Worm (Caenorhabditis elegans) whole organism, mixed stage, embryonic: ENCODE results near the gene hex-2.

Source experiments
- blmp-1 ChIP-seq: fragments of 150-350 bp; optimal IDR thresholded peaks from 2 replicates; lab custom pipeline; 2014; ENCODE audit warnings: missing biosample characterization, missing genetic modification characterization
- elt-1 ChIP-seq: sonication (generic microtip); optimal IDR thresholded peaks from 2 replicates; lab custom pipeline; 2017; ENCODE audit warnings: missing genetic modification characterization, mild to moderate bottlenecking, missing compliant biosample characterization, antibody characterized with exemption, moderate library complexity, borderline replicate concordance; ENCODE audit not compliant: insufficient read depth
- elt-3 ChIP-seq: fragments of 150-350 bp; optimal IDR thresholded peaks from 2 replicates; lab custom pipeline; 2014; ENCODE audit warnings: missing biosample characterization, missing genetic modification characterization
- ham-2 ChIP-seq: fragments of 200-800 bp; sonication (Bioruptor generic); optimal IDR thresholded peaks from 2 replicates; lab custom pipeline; 2018; ENCODE audit warnings: mild to moderate bottlenecking, missing genetic modification characterization, missing compliant biosample characterization
- lin-13 ChIP-seq: fragments of 150-350 bp; optimal IDR thresholded peaks from 2 replicates; lab custom pipeline; 2014; ENCODE audit warnings: missing biosample characterization, missing genetic modification characterization
- mab-5 ChIP-seq: fragments of 150-350 bp; optimal IDR thresholded peaks from 2 replicates; lab custom pipeline; 2014; ENCODE audit warnings: missing biosample characterization, missing genetic modification characterization
- mep-1 ChIP-seq: fragments of 150-350 bp; optimal IDR thresholded peaks from 2 replicates; lab custom pipeline; 2017; ENCODE audit warnings: missing biosample characterization, missing genetic modification reagents, missing genetic modification characterization, inconsistent platforms
- nhr-12 ChIP-seq: fragments of 150-350 bp; optimal IDR thresholded peaks from 2 replicates; lab custom pipeline; 2014; ENCODE audit warnings: missing biosample characterization, missing genetic modification characterization
- nhr-237 ChIP-seq: fragments of 150-350 bp; optimal IDR thresholded peaks from 2 replicates; lab custom pipeline; 2014; ENCODE audit warnings: missing biosample characterization, missing genetic modification characterization
- nhr-28 ChIP-seq: fragments of 150-350 bp; optimal IDR thresholded peaks from 2 replicates; lab custom pipeline; 2014; ENCODE audit warnings: missing biosample characterization, missing genetic modification characterization
- nhr-76 ChIP-seq: sonication (generic microtip); optimal IDR thresholded peaks from 2 replicates; lab custom pipeline; 2017; ENCODE audit warnings: missing biosample characterization, missing genetic modification characterization
- snpc-4 ChIP-seq: fragments of 150-350 bp; optimal IDR thresholded peaks from 2 replicates; lab custom pipeline; 2014; ENCODE audit warnings: missing biosample characterization, missing genetic modification characterization
- unc-62 ChIP-seq: fragments of 150-350 bp; optimal IDR thresholded peaks from 2 replicates; lab custom pipeline; 2014; ENCODE audit warnings: missing biosample characterization, missing genetic modification reagents, missing genetic modification characterization
- ztf-11 ChIP-seq: fragments of 150-350 bp; optimal IDR thresholded peaks from 2 replicates; lab custom pipeline; 2014; ENCODE audit warnings: missing biosample characterization, missing genetic modification characterization

DNA sequence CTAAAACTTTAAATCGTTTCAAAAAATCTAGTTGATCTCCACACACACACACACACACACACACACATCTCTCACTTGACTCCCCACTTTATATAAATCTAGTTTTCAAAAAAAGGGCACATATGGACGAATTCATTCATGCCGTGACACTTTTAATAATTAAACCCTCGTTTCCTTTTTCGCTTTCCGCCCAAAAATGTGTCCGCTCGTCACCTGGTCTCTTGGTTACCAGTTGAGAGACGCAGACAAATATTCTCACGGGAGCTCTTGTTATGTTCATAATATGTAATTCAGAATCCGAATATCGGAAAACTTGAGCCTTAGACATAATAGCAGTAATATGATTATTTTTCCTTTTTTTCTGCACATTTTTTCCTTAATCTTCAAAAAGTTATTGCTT, 2.3 kb upstream of the hex-2 start:
- TF ChIP-seq ztf-11 (tag; lab: Kevin White, UChicago) (no peak), lin-13 (tag; lab: Kevin White, UChicago) (no peak), nhr-237 (tag; lab: Kevin White, UChicago) (no peak), elt-3 (no peak), elt-1 (tag; lab: Kevin White, UChicago) (no peak), blmp-1 (tag; lab: Kevin White, UChicago) (no peak), unc-62 (GFP tag; lab: Kevin White, UChicago) (no peak), nhr-76 (tag; lab: Kevin White, UChicago) (no peak), nhr-12 (tag; lab: Kevin White, UChicago) (no peak), mab-5 (tag; lab: Kevin White, UChicago) (no peak), nhr-28 (tag; lab: Kevin White, UChicago) (no peak), ham-2 (GFP tag; lab: Kevin White, UChicago) (no peak), snpc-4 (tag; lab: Kevin White, UChicago) (no peak), mep-1 (tag; lab: Kevin White, UChicago) (no peak)
